Fruit fly (Drosophila melanogaster) whole organism, adult: ENCODE data around the gene wds.

Source experiments
- CG11617 ChIP-seq: fragments of 200-800 bp; sonication (Bioruptor generic); optimal IDR thresholded peaks from 2 replicates; lab custom pipeline; 2017; ENCODE audit warnings: mild to moderate bottlenecking, missing biosample characterization, missing genetic modification reagents, missing genetic modification characterization
- CG12768 ChIP-seq: fragments of 200-800 bp; sonication (Bioruptor generic); optimal IDR thresholded peaks from 2 replicates; lab custom pipeline; 2017; ENCODE audit warnings: missing biosample characterization, missing genetic modification characterization, mild to moderate bottlenecking, moderate library complexity, missing genetic modification reagents
- CG14711 ChIP-seq: fragments of 200-800 bp; sonication (Bioruptor generic); optimal IDR thresholded peaks from 2 replicates; lab custom pipeline; 2018; ENCODE audit warnings: missing biosample characterization, mild to moderate bottlenecking, missing genetic modification characterization, moderate library complexity
- CG1620 ChIP-seq: fragments of 200-800 bp; sonication (Bioruptor generic); optimal IDR thresholded peaks from 2 replicates; lab custom pipeline; 2016; ENCODE audit warnings: missing biosample characterization, missing genetic modification characterization
- CG33017 ChIP-seq: fragments of 200-800 bp; sonication (Bioruptor generic); optimal IDR thresholded peaks from 2 replicates; lab custom pipeline; 2018; ENCODE audit warnings: missing biosample characterization, mild to moderate bottlenecking, missing genetic modification characterization, moderate library complexity
- CG5204 ChIP-seq: fragments of 200-800 bp; sonication (Bioruptor generic); optimal IDR thresholded peaks from 2 replicates; lab custom pipeline; 2016; ENCODE audit warnings: missing biosample characterization, missing genetic modification characterization
- CG7045 ChIP-seq: fragments of 200-800 bp; sonication (Bioruptor generic); optimal IDR thresholded peaks from 2 replicates; lab custom pipeline; 2017; ENCODE audit warnings: missing biosample characterization, mild to moderate bottlenecking, missing genetic modification characterization
- CG7101 ChIP-seq: fragments of 200-800 bp; sonication (Bioruptor generic); optimal IDR thresholded peaks from 2 replicates; lab custom pipeline; 2018; ENCODE audit warnings: missing biosample characterization, mild to moderate bottlenecking, missing genetic modification characterization, moderate library complexity
- Clk ChIP-seq: fragments of 200-800 bp; sonication (Bioruptor generic); optimal IDR thresholded peaks from 2 replicates; lab custom pipeline; 2017; ENCODE audit warnings: missing biosample characterization, missing genetic modification characterization
- Crg-1 ChIP-seq: fragments of 200-800 bp; sonication (Bioruptor generic); optimal IDR thresholded peaks from 2 replicates; lab custom pipeline; 2016; ENCODE audit warnings: missing biosample characterization, missing genetic modification characterization
- Hr96 ChIP-seq: fragments of 200-800 bp; sonication (Bioruptor generic); optimal IDR thresholded peaks from 2 replicates; lab custom pipeline; 2016; ENCODE audit warnings: missing biosample characterization, missing genetic modification characterization
- Mnt ChIP-seq: fragments of 200-800 bp; sonication (Bioruptor generic); optimal IDR thresholded peaks from 2 replicates; lab custom pipeline; 2016; ENCODE audit warnings: missing biosample characterization, mild to moderate bottlenecking, missing genetic modification characterization
- bab1 ChIP-seq: fragments of 200-800 bp; sonication (Bioruptor generic); optimal IDR thresholded peaks from 3 replicates; lab custom pipeline; 2019; ENCODE audit warnings: missing biosample characterization, mild to moderate bottlenecking, missing genetic modification characterization, moderate library complexity
- cic ChIP-seq: fragments of 200-800 bp; sonication (Bioruptor generic); optimal IDR thresholded peaks from 2 replicates; lab custom pipeline; 2017; ENCODE audit warnings: missing biosample characterization, mild to moderate bottlenecking, missing genetic modification characterization, moderate library complexity
- cnc ChIP-seq, 2 experiments: fragments of >200 bp; optimal IDR thresholded peaks; 2 replicates each; lab custom pipeline; 2017
- kay ChIP-seq: fragments of 200-800 bp; sonication (Bioruptor generic); peaks from one replicate; lab custom pipeline; 2016; ENCODE audit warnings: missing biosample characterization, missing genetic modification characterization, borderline replicate concordance
- ovo ChIP-seq: fragments of 200-800 bp; sonication (Bioruptor generic); optimal IDR thresholded peaks from 2 replicates; lab custom pipeline; 2016; ENCODE audit warnings: missing biosample characterization, missing genetic modification characterization
- pad ChIP-seq: fragments of 200-800 bp; sonication (Bioruptor generic); optimal IDR thresholded peaks from 3 replicates; lab custom pipeline; 2017; ENCODE audit warnings: missing biosample characterization, missing genetic modification characterization, mild to moderate bottlenecking, moderate library complexity, missing genetic modification reagents
- tj ChIP-seq: fragments of 200-800 bp; sonication (Bioruptor generic); optimal IDR thresholded peaks from 3 replicates; lab custom pipeline; 2017; ENCODE audit warnings: missing biosample characterization, mild to moderate bottlenecking, missing genetic modification characterization, moderate library complexity
- toe ChIP-seq: fragments of 200-800 bp; sonication (Bioruptor generic); optimal IDR thresholded peaks from 2 replicates; lab custom pipeline; 2016; ENCODE audit warnings: missing biosample characterization, missing genetic modification characterization

wds gene

DNA sequence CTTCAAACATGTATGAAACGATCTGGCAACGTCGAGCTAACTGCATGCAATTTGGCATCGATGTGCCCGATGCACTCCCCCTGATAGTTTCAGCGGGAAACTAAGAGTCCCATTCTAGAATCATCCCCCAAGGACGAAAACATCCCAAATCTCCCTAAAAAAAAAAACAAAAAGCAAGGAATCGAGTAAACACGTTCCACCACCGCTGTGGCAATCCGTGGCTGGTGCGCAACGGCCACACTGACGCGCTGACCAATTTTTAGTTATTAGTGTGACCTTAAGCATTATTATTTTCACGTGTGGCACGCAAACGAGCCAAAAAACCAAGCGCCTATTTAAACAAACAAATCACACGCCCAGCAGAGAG, at the start of gene wds:
Gene wds, plus strand, starts transcription at position 265 of the 367 bp plus-strand sequence.
- TF ChIP-seq toe (GFP tag; lab: Kevin White, UChicago) (no peak), CG33017 (tag; lab: Kevin White, UChicago) (no peak), Mnt (GFP tag; lab: Kevin White, UChicago) (peak; percentile 90), cic (GFP tag; lab: Kevin White, UChicago) (no peak)

- no peak for TF ChIP-seq CG1620 (GFP tag; lab: Kevin White, UChicago)
- TF ChIP-seq CG7101 (tag; lab: Kevin White, UChicago): no peak
- no peak for TF ChIP-seq Crg-1 (GFP tag; lab: Kevin White, UChicago)
- no peak for TF ChIP-seq CG5204 (GFP tag; lab: Kevin White, UChicago)
- TF ChIP-seq CG11617 (GFP tag; lab: Kevin White, UChicago): no peak
- TF ChIP-seq CG14711 (tag; lab: Kevin White, UChicago): no peak
- no peak for TF ChIP-seq cic (GFP tag; lab: Kevin White, UChicago)
- no peak for TF ChIP-seq Clk (GFP tag; lab: Kevin White, UChicago)
- TF ChIP-seq pad: no peak
- no peak for TF ChIP-seq CG7045
- TF ChIP-seq bab1 (GFP tag; lab: Kevin White, UChicago): no peak
- TF ChIP-seq ovo (GFP tag; lab: Kevin White, UChicago): no peak
Measured at dm6 chrX:2536136-2536535, 49.6 kb upstream of the wds start.

dm6 chrX:2537398-2537797, 48.4 kb upstream of the wds start:
- TF ChIP-seq kay (GFP tag; lab: Kevin White, UChicago) (no peak), cnc (optimal IDR thresholded peaks at IDR 0.05; lab: Kevin White, UChicago) (no peak), Crg-1 (GFP tag; lab: Kevin White, UChicago) (no peak), ovo (GFP tag; lab: Kevin White, UChicago) (no peak), CG7101 (tag; lab: Kevin White, UChicago) (no peak), CG12768 (GFP tag; lab: Kevin White, UChicago) (no peak), Clk (GFP tag; lab: Kevin White, UChicago) (no peak), CG7045 (no peak), bab1 (GFP tag; lab: Kevin White, UChicago) (no peak), CG1620 (GFP tag; lab: Kevin White, UChicago) (no peak), CG14711 (tag; lab: Kevin White, UChicago) (no peak)

DNA sequence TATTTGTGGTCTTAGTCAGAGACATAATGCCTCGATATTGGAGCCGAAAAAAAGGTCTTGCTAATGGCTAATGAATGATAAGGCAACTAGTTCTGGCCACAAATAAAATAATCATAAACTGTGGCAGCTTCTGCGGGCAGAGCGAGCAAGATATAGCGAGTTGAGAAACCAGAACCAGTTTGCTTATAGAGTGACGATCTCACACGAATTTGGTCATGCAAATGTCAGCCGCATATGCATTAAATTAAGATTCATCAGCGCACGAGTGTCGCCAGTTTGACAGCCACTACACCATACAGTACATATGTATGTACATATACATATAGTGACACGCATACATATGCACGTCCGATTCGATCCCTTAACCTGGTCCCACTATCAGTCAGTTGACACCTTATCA, 47.4 kb upstream of the wds start:
- TF ChIP-seq kay (GFP tag; lab: Kevin White, UChicago) (peak; percentile 28), tj (GFP tag; lab: Kevin White, UChicago) (peak; percentile 13), CG33017 (tag; lab: Kevin White, UChicago) (no peak), ovo (GFP tag; lab: Kevin White, UChicago) (no peak)

DNA sequence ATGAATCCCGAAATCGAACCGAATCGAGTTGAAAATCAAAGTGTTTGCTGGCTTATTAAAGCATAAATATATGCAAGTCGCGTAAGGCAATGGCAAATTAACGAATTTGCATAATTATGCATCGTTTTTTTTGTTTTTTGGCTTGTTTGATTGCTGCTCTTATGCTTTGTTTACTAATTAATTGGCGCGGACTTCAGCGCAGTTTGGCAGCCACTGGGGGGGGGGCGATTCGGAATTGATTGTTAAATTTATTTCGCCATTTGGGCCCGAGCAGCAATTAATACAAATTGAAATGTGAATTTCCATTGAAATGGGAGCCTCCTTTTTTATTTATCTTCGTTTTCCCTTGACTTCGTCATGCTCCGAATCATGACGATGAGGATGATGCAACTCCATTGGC, 46.3 kb upstream of the wds start:
- TF ChIP-seq CG1620 (GFP tag; lab: Kevin White, UChicago) (no peak), CG14711 (tag; lab: Kevin White, UChicago) (no peak), CG12768 (GFP tag; lab: Kevin White, UChicago) (no peak), CG5204 (GFP tag; lab: Kevin White, UChicago) (no peak), Mnt (GFP tag; lab: Kevin White, UChicago) (no peak), Clk (GFP tag; lab: Kevin White, UChicago) (no peak), CG7101 (tag; lab: Kevin White, UChicago) (no peak), toe (GFP tag; lab: Kevin White, UChicago) (no peak), CG33017 (tag; lab: Kevin White, UChicago) (no peak), pad (no peak), cic (GFP tag; lab: Kevin White, UChicago) (no peak), cnc (optimal IDR thresholded peaks at IDR 0.05; lab: Kevin White, UChicago) (no peak)

DNA sequence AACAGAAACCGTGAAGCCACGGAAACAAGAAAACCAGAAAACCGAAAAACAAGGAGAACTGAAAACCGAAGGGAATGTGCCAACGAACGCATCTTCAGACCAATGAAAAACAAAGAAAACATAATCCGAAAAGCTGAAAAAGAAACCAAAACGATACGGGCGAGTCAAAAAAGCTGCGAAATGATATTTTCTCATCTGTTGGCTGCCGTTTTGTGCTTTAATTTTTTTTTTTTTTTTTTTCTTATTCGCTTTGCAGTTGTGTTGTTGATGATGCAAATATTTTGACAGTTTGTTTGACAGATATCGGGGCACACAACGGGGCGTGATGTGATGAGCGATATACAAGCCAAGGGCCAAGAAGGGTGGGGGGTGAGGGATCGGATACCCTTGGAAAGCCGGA, 43.3 kb upstream of the wds start:
- no peak for TF ChIP-seq CG12768 (GFP tag; lab: Kevin White, UChicago)
- TF ChIP-seq Crg-1 (GFP tag; lab: Kevin White, UChicago): no peak
- TF ChIP-seq tj (GFP tag; lab: Kevin White, UChicago): peak; percentile 61
- TF ChIP-seq Mnt (GFP tag; lab: Kevin White, UChicago): no peak
- TF ChIP-seq Clk (GFP tag; lab: Kevin White, UChicago): no peak
- TF ChIP-seq CG11617 (GFP tag; lab: Kevin White, UChicago): no peak
- no peak for TF ChIP-seq cnc (optimal IDR thresholded peaks at IDR 0.05; lab: Kevin White, UChicago)

DNA sequence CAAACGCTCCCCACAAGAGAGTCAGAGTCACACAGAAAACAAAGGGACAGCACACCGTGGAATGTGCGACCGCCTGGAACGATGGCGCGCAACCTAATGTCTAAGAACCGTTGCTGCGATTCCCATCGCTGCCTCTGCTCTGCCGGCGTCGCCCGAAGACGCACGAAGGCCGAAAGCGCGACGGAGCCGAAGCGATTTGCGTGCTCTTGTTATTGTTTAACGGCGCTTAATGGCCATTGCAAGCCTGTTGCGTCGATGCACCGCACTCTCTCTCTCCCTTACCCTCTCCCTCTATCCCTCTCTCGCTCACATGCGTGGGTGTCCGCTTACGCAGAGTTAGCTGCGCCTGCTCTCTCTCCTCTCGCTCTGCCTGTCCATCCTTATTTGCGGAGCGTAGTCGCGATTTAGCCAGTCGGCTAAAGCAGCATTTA, 40.4 kb upstream of the wds start, which contains the start of gene trol:
Gene trol, minus strand, starts transcription at position 100 of the 431 bp plus-strand sequence.
- TF ChIP-seq CG14711 (tag; lab: Kevin White, UChicago) (no peak), toe (GFP tag; lab: Kevin White, UChicago) (no peak), CG7101 (tag; lab: Kevin White, UChicago) (no peak), cic (GFP tag; lab: Kevin White, UChicago) (no peak), CG1620 (GFP tag; lab: Kevin White, UChicago) (no peak), cnc (optimal IDR thresholded peaks at IDR 0.05; lab: Kevin White, UChicago) (no peak), Hr96 (GFP tag; lab: Kevin White, UChicago) (no peak), Crg-1 (GFP tag; lab: Kevin White, UChicago) (no peak), bab1 (GFP tag; lab: Kevin White, UChicago) (peak; percentile 1), ovo (GFP tag; lab: Kevin White, UChicago) (peak; percentile 44), Clk (GFP tag; lab: Kevin White, UChicago) (no peak), CG33017 (tag; lab: Kevin White, UChicago) (no peak), CG5204 (GFP tag; lab: Kevin White, UChicago) (no peak), pad (no peak), kay (GFP tag; lab: Kevin White, UChicago) (no peak), CG7045 (no peak), tj (GFP tag; lab: Kevin White, UChicago) (peak; percentile 51), Mnt (GFP tag; lab: Kevin White, UChicago) (peak; percentile 31), CG12768 (GFP tag; lab: Kevin White, UChicago) (peak; percentile 34), CG11617 (GFP tag; lab: Kevin White, UChicago) (peak; percentile 25)
